Fruit fly (Drosophila melanogaster) whole organism, embryonic: ENCODE results near the gene Gr63a.

Experiments used
- BEAF-32 ChIP-seq: fragments of 200-800 bp; sonication (Bioruptor generic); optimal IDR thresholded peaks from 3 replicates; lab custom pipeline; 2017; ENCODE audit warnings: missing biosample characterization, missing genetic modification characterization, mild to moderate bottlenecking, moderate library complexity, missing genetic modification reagents
- Blimp-1 ChIP-seq: fragments of 200-800 bp; sonication (Bioruptor generic); optimal IDR thresholded peaks from 3 replicates; lab custom pipeline; 2018; ENCODE audit warnings: missing biosample characterization, missing genetic modification characterization, mild to moderate bottlenecking, moderate library complexity, missing genetic modification reagents
- CG10366 ChIP-seq: fragments of 200-800 bp; sonication (Bioruptor generic); IDR thresholded peaks from 2 replicates; pipeline ENCODE4 v1.3.6; 2022; ENCODE audit warnings: missing biosample characterization, missing genetic modification characterization
- CG10431 ChIP-seq: fragments of 200-800 bp; sonication (Bioruptor generic); optimal IDR thresholded peaks from 3 replicates; lab custom pipeline; 2018; ENCODE audit warnings: missing biosample characterization, mild to moderate bottlenecking, missing genetic modification characterization
- CG11085 ChIP-seq: fragments of 200-800 bp; sonication (Bioruptor generic); IDR thresholded peaks from 2 replicates; pipeline ENCODE4 v1.3.6; 2022; ENCODE audit warnings: missing biosample characterization, missing genetic modification characterization
- CG11723 ChIP-seq: fragments of 200-800 bp; sonication (Bioruptor generic); optimal IDR thresholded peaks from 2 replicates; lab custom pipeline; 2017; ENCODE audit warnings: missing biosample characterization, mild to moderate bottlenecking, missing genetic modification characterization
- CG12299 ChIP-seq: fragments of 200-800 bp; sonication (Bioruptor generic); optimal IDR thresholded peaks from 2 replicates; lab custom pipeline; 2018; ENCODE audit warnings: missing biosample characterization, mild to moderate bottlenecking, missing genetic modification characterization
- CG14710 ChIP-seq: fragments of 200-800 bp; sonication (Bioruptor generic); optimal IDR thresholded peaks from 3 replicates; lab custom pipeline; 2019; ENCODE audit warnings: missing biosample characterization, mild to moderate bottlenecking, missing genetic modification characterization, moderate library complexity
- CG1832 ChIP-seq: fragments of 200-800 bp; sonication (Bioruptor generic); optimal IDR thresholded peaks from 2 replicates; lab custom pipeline; 2017; ENCODE audit warnings: missing biosample characterization, mild to moderate bottlenecking, missing genetic modification characterization, inconsistent platforms
- CG2889 ChIP-seq: fragments of 200-800 bp; sonication (Bioruptor generic); IDR thresholded peaks from 3 replicates; pipeline ENCODE4 v1.3.6; 2022; ENCODE audit warnings: missing biosample characterization, missing genetic modification characterization
- CG34422 ChIP-seq: fragments of 200-800 bp; sonication (Bioruptor generic); IDR thresholded peaks from 3 replicates; pipeline ENCODE4 v1.3.6; 2022; ENCODE audit warnings: missing biosample characterization, missing genetic modification characterization
- CG4854 ChIP-seq: fragments of 200-800 bp; sonication (Bioruptor generic); optimal IDR thresholded peaks from 2 replicates; lab custom pipeline; 2016; ENCODE audit warnings: missing biosample characterization, missing genetic modification characterization, inconsistent platforms
- CG7271 ChIP-seq: fragments of 200-800 bp; sonication (Bioruptor generic); optimal IDR thresholded peaks from 2 replicates; lab custom pipeline; 2018; ENCODE audit warnings: missing biosample characterization, mild to moderate bottlenecking, missing genetic modification characterization, moderate library complexity
- CG9727 ChIP-seq: fragments of 200-800 bp; sonication (Bioruptor generic); optimal IDR thresholded peaks from 3 replicates; lab custom pipeline; 2017; ENCODE audit warnings: missing biosample characterization, mild to moderate bottlenecking, missing genetic modification characterization
- Camta ChIP-seq: fragments of 200-800 bp; sonication (Bioruptor generic); optimal IDR thresholded peaks from 2 replicates; lab custom pipeline; 2016; ENCODE audit warnings: missing biosample characterization, missing genetic modification characterization
- CoRest ChIP-seq: fragments of 200-800 bp; sonication (Bioruptor generic); optimal IDR thresholded peaks from 3 replicates; lab custom pipeline; 2018; ENCODE audit warnings: missing biosample characterization, mild to moderate bottlenecking, missing genetic modification characterization, moderate library complexity
- Deaf1 ChIP-seq: fragments of 200-800 bp; optimal IDR thresholded peaks from 3 replicates; lab custom pipeline; 2019; ENCODE audit warnings: missing biosample characterization, mild to moderate bottlenecking, missing genetic modification characterization, moderate library complexity
- Ets65A ChIP-seq: fragments of 200-800 bp; sonication (Bioruptor generic); peaks from one replicate; lab custom pipeline; 2016; ENCODE audit warnings: missing biosample characterization, missing genetic modification characterization
- GATAe ChIP-seq: fragments of 200-800 bp; sonication (Bioruptor generic); conservative IDR thresholded peaks from 2 replicates; pipeline ENCODE4 v1.3.6; 2022; ENCODE audit warnings: missing biosample characterization, missing genetic modification characterization
- HLH3B ChIP-seq: fragments of 200-800 bp; sonication (Bioruptor generic); IDR thresholded peaks from 2 replicates; pipeline ENCODE4 v1.3.6; 2022; ENCODE audit warnings: missing biosample characterization, missing genetic modification characterization
- Lhr ChIP-seq: fragments of 200-800 bp; sonication (Bioruptor generic); optimal IDR thresholded peaks from 3 replicates; lab custom pipeline; 2017; ENCODE audit warnings: mild to moderate bottlenecking, missing biosample characterization, missing genetic modification reagents, missing genetic modification characterization
- NFAT ChIP-seq: fragments of 200-800 bp; sonication (Bioruptor generic); IDR thresholded peaks from 2 replicates; pipeline ENCODE4 v1.3.6; 2022; ENCODE audit warnings: missing biosample characterization, missing genetic modification characterization
- NK7.1 ChIP-seq: fragments of 200-800 bp; sonication (Bioruptor generic); optimal IDR thresholded peaks from 3 replicates; lab custom pipeline; 2016; ENCODE audit warnings: missing biosample characterization, missing genetic modification characterization
- Nf-YA ChIP-seq: fragments of 200-800 bp; sonication (Bioruptor generic); IDR thresholded peaks from 2 replicates; pipeline ENCODE4 v1.3.6; 2022; ENCODE audit warnings: missing biosample characterization, missing genetic modification characterization
- PHDP ChIP-seq: fragments of 200-800 bp; sonication (Bioruptor generic); optimal IDR thresholded peaks from 3 replicates; lab custom pipeline; 2018; ENCODE audit warnings: missing biosample characterization, mild to moderate bottlenecking, missing genetic modification characterization, moderate library complexity
- Ravus ChIP-seq: fragments of 200-800 bp; sonication (Bioruptor generic); IDR thresholded peaks from 2 replicates; pipeline ENCODE4 v1.3.6; 2022; ENCODE audit warnings: missing biosample characterization, missing genetic modification characterization
- Six4 ChIP-seq: fragments of 200-800 bp; sonication (Bioruptor generic); optimal IDR thresholded peaks from 2 replicates; lab custom pipeline; 2016; ENCODE audit warnings: missing biosample characterization, missing genetic modification characterization
- Ssrp ChIP-seq: fragments of 200-800 bp; sonication (Bioruptor generic); optimal IDR thresholded peaks from 2 replicates; lab custom pipeline; 2018; ENCODE audit warnings: missing biosample characterization, mild to moderate bottlenecking, missing genetic modification characterization, moderate library complexity
- YL-1 ChIP-seq: fragments of 200-800 bp; sonication (Bioruptor generic); optimal IDR thresholded peaks from 3 replicates; lab custom pipeline; 2017; ENCODE audit warnings: missing biosample characterization, mild to moderate bottlenecking, missing genetic modification characterization
- abd-A ChIP-seq: fragments of 200-800 bp; sonication (Bioruptor generic); optimal IDR thresholded peaks from 3 replicates; lab custom pipeline; 2019; ENCODE audit warnings: missing biosample characterization, mild to moderate bottlenecking, missing genetic modification characterization, moderate library complexity
- al ChIP-seq: fragments of 200-800 bp; sonication (Bioruptor generic); IDR thresholded peaks from 2 replicates; pipeline ENCODE4 v1.3.6; 2022; ENCODE audit warnings: missing biosample characterization, missing genetic modification characterization
- bigmax ChIP-seq: fragments of 200-800 bp; sonication (Bioruptor generic); optimal IDR thresholded peaks from 2 replicates; lab custom pipeline; 2018; ENCODE audit warnings: missing biosample characterization, mild to moderate bottlenecking, missing genetic modification characterization
- corto ChIP-seq: fragments of 200-800 bp; sonication (Bioruptor generic); optimal IDR thresholded peaks from 2 replicates; lab custom pipeline; 2016; ENCODE audit warnings: missing biosample characterization, mild to moderate bottlenecking, missing genetic modification characterization, moderate library complexity
- cwo ChIP-seq: fragments of 200-800 bp; sonication (Bioruptor generic); optimal IDR thresholded peaks from 3 replicates; lab custom pipeline; 2017; ENCODE audit warnings: missing biosample characterization, missing genetic modification characterization, mild to moderate bottlenecking, moderate library complexity, missing genetic modification reagents
- ham ChIP-seq: fragments of 200-800 bp; sonication (Bioruptor generic); IDR thresholded peaks from 2 replicates; pipeline ENCODE4 v1.3.6; 2022; ENCODE audit warnings: missing biosample characterization, missing genetic modification characterization
- jigr1 ChIP-seq: fragments of 200-800 bp; sonication (Bioruptor generic); IDR thresholded peaks from 3 replicates; pipeline ENCODE4 v1.3.6; 2022; ENCODE audit warnings: missing biosample characterization, missing genetic modification characterization
- mirr ChIP-seq: fragments of 200-800 bp; sonication (Bioruptor generic); optimal IDR thresholded peaks from 3 replicates; lab custom pipeline; 2018; ENCODE audit warnings: missing biosample characterization, mild to moderate bottlenecking, missing genetic modification characterization
- ranshi ChIP-seq: fragments of 200-800 bp; sonication (Bioruptor generic); IDR thresholded peaks from 2 replicates; pipeline ENCODE4 v1.3.6; 2022; ENCODE audit warnings: missing biosample characterization, missing genetic modification characterization
- run ChIP-seq: fragments of 200-800 bp; sonication (Bioruptor generic); optimal IDR thresholded peaks from 3 replicates; lab custom pipeline; 2018; ENCODE audit warnings: missing biosample characterization, mild to moderate bottlenecking, missing genetic modification characterization
- sd ChIP-seq: fragments of 200-800 bp; sonication (Bioruptor generic); optimal IDR thresholded peaks from 3 replicates; lab custom pipeline; 2018; ENCODE audit warnings: missing biosample characterization, mild to moderate bottlenecking, missing genetic modification characterization, moderate library complexity
- slbo ChIP-seq: fragments of 200-800 bp; sonication (Bioruptor generic); IDR thresholded peaks from 2 replicates; pipeline ENCODE4 v1.3.6; 2022; ENCODE audit warnings: missing biosample characterization, missing genetic modification characterization
- tap ChIP-seq: fragments of 200-800 bp; optimal IDR thresholded peaks from 3 replicates; lab custom pipeline; 2019; ENCODE audit warnings: missing biosample characterization, mild to moderate bottlenecking, missing genetic modification characterization, moderate library complexity
- tin ChIP-seq: fragments of 200-800 bp; sonication (Bioruptor generic); optimal IDR thresholded peaks from 3 replicates; lab custom pipeline; 2016; ENCODE audit warnings: missing biosample characterization, missing genetic modification characterization
- toy ChIP-seq: fragments of 200-800 bp; sonication (Bioruptor generic); IDR thresholded peaks from 2 replicates; pipeline ENCODE4 v1.3.6; 2022; ENCODE audit warnings: missing biosample characterization, missing genetic modification characterization
- usp ChIP-seq: fragments of >200 bp; optimal IDR thresholded peaks from 2 replicates; lab custom pipeline; 2017; ENCODE audit warnings: missing biosample characterization, missing genetic modification characterization
- vfl ChIP-seq: fragments of 200-800 bp; sonication (Bioruptor generic); optimal IDR thresholded peaks from 2 replicates; lab custom pipeline; 2016; ENCODE audit warnings: missing biosample characterization, missing genetic modification characterization
- wek ChIP-seq: fragments of 200-800 bp; sonication (Bioruptor generic); optimal IDR thresholded peaks from 3 replicates; lab custom pipeline; 2018; ENCODE audit warnings: missing biosample characterization, mild to moderate bottlenecking, missing genetic modification characterization, moderate library complexity
- wor ChIP-seq: fragments of 200-800 bp; sonication (Bioruptor generic); IDR thresholded peaks from 2 replicates; pipeline ENCODE4 v1.3.6; 2022; ENCODE audit warnings: missing biosample characterization, missing genetic modification characterization
- zfh1 ChIP-seq: fragments of 200-800 bp; sonication (Bioruptor generic); IDR thresholded peaks from 3 replicates; pipeline ENCODE4 v1.3.6; 2022; ENCODE audit warnings: missing biosample characterization, missing genetic modification characterization

The Gr63a gene

dm6 chr3L:3862504-3863380, 33.7 kb downstream of the Gr63a start (continued):
- TF ChIP-seq CG34422 (GFP tag; lab: Robert Waterston, UW), result no peak
- no peak for TF ChIP-seq CG1832 (GFP tag; lab: Kevin White, UChicago)
- TF ChIP-seq wor (GFP tag; lab: Robert Waterston, UW), result 0 out of 2 replicates have a peak, but pooled peaks have one; percentile 19
- no peak for TF ChIP-seq al (GFP tag; lab: Robert Waterston, UW)
- no peak for TF ChIP-seq NFAT (GFP tag; lab: Robert Waterston, UW)
- TF ChIP-seq Six4, result peak; percentile 68
- TF ChIP-seq PHDP (tag; lab: Kevin White, UChicago), result peak; percentile 63
- peak; percentile 74 for TF ChIP-seq Ssrp (tag; lab: Kevin White, UChicago)
- TF ChIP-seq Nf-YA (GFP tag; lab: Robert Waterston, UW), result no peak
- 0 out of 3 replicates have a peak, but pooled peaks have one; percentile 39 for TF ChIP-seq jigr1 (GFP tag; lab: Robert Waterston, UW)
- no peak for TF ChIP-seq usp (GFP tag; lab: Kevin White, UChicago)
- TF ChIP-seq CG9727 (GFP tag; lab: Kevin White, UChicago), result peak; percentile 85
- TF ChIP-seq CG7271 (tag; lab: Kevin White, UChicago), result peak; percentile 14
- peak; percentile 21 for TF ChIP-seq Deaf1 (tag; lab: Kevin White, UChicago)
- peak; percentile 93 for TF ChIP-seq Ets65A
- TF ChIP-seq CG10431 (GFP tag; lab: Kevin White, UChicago), result no peak
- TF ChIP-seq NK7.1 (GFP tag; lab: Kevin White, UChicago), result no peak
- no peak for TF ChIP-seq CG12299 (tag; lab: Kevin White, UChicago)
- TF ChIP-seq Camta (GFP tag; lab: Kevin White, UChicago), result peak; percentile 49
- peak; percentile 75 for TF ChIP-seq Blimp-1 (GFP tag; lab: Kevin White, UChicago)
- no peak for TF ChIP-seq toy (GFP tag; lab: Robert Waterston, UW)
- TF ChIP-seq sd (tag; lab: Kevin White, UChicago), result peak; percentile 4
- TF ChIP-seq BEAF-32 (GFP tag; lab: Kevin White, UChicago), result no peak
- TF ChIP-seq CG2889, result no peak
- TF ChIP-seq run, result no peak
- no peak for TF ChIP-seq CG11085 (GFP tag; lab: Robert Waterston, UW)
- TF ChIP-seq wek (GFP tag; lab: Kevin White, UChicago), result no peak
- peak; percentile 32 for TF ChIP-seq CG4854
- no peak for TF ChIP-seq tap (tag; lab: Kevin White, UChicago)
- TF ChIP-seq zfh1, result peak; percentile 76; the same call in 2 of the 3 replicates
- peak; percentile 58; the same call in 1 of the 2 replicates for TF ChIP-seq HLH3B (GFP tag; lab: Robert Waterston, UW)
- TF ChIP-seq GATAe (GFP tag; lab: Robert Waterston, UW), result no peak
- peak; percentile 20 for TF ChIP-seq CG11723 (GFP tag; lab: Kevin White, UChicago)
- peak; percentile 72 for TF ChIP-seq CoRest (tag; lab: Kevin White, UChicago)
- no peak for TF ChIP-seq vfl (GFP tag; lab: Kevin White, UChicago)
- no peak for TF ChIP-seq Ravus (GFP tag; lab: Robert Waterston, UW)
- TF ChIP-seq CG10366 (GFP tag; lab: Robert Waterston, UW), result peak; percentile 43; the same call in 1 of the 2 replicates
- no peak for TF ChIP-seq abd-A
- TF ChIP-seq tin (GFP tag; lab: Kevin White, UChicago), result peak; percentile 69
- peak; percentile 48 for TF ChIP-seq slbo (GFP tag; lab: Robert Waterston, UW)
- TF ChIP-seq cwo, result no peak
- TF ChIP-seq ranshi (GFP tag; lab: Robert Waterston, UW), result peak; percentile 53; the same call in 1 of the 2 replicates
- no peak for TF ChIP-seq ham (GFP tag; lab: Robert Waterston, UW)
- no peak for TF ChIP-seq corto (GFP tag; lab: Kevin White, UChicago)
- peak; percentile 82 for TF ChIP-seq CG14710
- TF ChIP-seq bigmax (GFP tag; lab: Kevin White, UChicago), result no peak
- TF ChIP-seq Lhr (GFP tag; lab: Kevin White, UChicago), result peak; percentile 55
- no peak for TF ChIP-seq YL-1
- no peak for TF ChIP-seq mirr (GFP tag; lab: Kevin White, UChicago)
